Worm (Caenorhabditis elegans): ENCODE measurements around the gene C17B7.4.

The C17B7.4 gene

DNA sequence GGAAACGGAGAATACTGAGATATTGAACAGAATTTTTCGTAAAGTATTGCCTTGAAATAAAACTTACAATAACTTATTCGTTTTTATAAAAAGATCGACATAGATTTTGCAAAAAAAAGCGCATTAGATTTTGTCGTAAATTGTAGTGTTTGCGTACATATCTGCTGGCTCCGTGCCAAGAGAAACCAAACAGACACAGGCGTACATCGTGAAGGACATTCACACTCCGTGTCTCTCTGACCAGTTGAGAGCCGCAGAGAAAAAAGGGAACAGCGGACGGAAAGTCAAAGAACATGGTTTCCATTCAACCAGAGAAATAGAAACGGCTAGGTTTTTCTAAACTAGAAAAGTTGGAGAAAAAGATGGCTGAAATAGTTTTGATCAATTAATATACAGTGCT is 23.8 kb upstream of the C17B7.4 start, which contains the start of gene arrd-19:
Gene arrd-19 (minus strand): TSS at position 209 of the 400 bp plus-strand sequence.
- peak; percentile 46 for TF ChIP-seq dsc-1 (tag; optimal IDR thresholded peaks at IDR 0.05)
- peak; percentile 84 for TF ChIP-seq nhr-20 (tag; optimal IDR thresholded peaks at IDR 0.05)
- TF ChIP-seq sup-37 (GFP tag; optimal IDR thresholded peaks at IDR 0.05), result no peak
- TF ChIP-seq nhr-47 (tag; optimal IDR thresholded peaks at IDR 0.05), result peak; percentile 69
- peak; percentile 34 for TF ChIP-seq nhr-90 (tag; optimal IDR thresholded peaks at IDR 0.05; ENCODE audit: poor library complexity)
- peak; percentile 54 for TF ChIP-seq snpc-4 (tag; optimal IDR thresholded peaks at IDR 0.05)
- no peak for TF ChIP-seq C04F5.9 (tag; optimal IDR thresholded peaks at IDR 0.05)
- no peak for TF ChIP-seq zip-4 (GFP tag; optimal IDR thresholded peaks at IDR 0.05)
- TF ChIP-seq ztf-11 (tag; optimal IDR thresholded peaks at IDR 0.05), result no peak
- peak; percentile 38; the same call in 1 of the 2 replicates for TF ChIP-seq isw-1 (GFP tag; IDR thresholded peaks at IDR 0.05)
- TF ChIP-seq irx-1 (tag; optimal IDR thresholded peaks at IDR 0.05), result peak; percentile 58
- TF ChIP-seq ceh-88 (GFP tag; IDR thresholded peaks at IDR 0.05), result no peak
- peak; percentile 97 for TF ChIP-seq nhr-85 (tag)
- no peak for TF ChIP-seq nhr-11 (tag; optimal IDR thresholded peaks at IDR 0.05)
- no peak for TF ChIP-seq hlh-17 (GFP tag; optimal IDR thresholded peaks at IDR 0.05; ENCODE audit: borderline replicate concordance)
- peak; percentile 98 for TF ChIP-seq lin-14 (GFP tag; optimal IDR thresholded peaks at IDR 0.05)
- no peak for TF ChIP-seq pqm-1 (tag; optimal IDR thresholded peaks at IDR 0.05)
- TF ChIP-seq nhr-12 (tag; optimal IDR thresholded peaks at IDR 0.05), result no peak
- no peak for TF ChIP-seq hpl-2 (GFP tag; optimal IDR thresholded peaks at IDR 0.05)
- peak in 1 of 2 experiments; percentile 71 for TF ChIP-seq mdl-1 (tag; optimal IDR thresholded peaks at IDR 0.05)
- no peak for TF ChIP-seq ama-1 (optimal IDR thresholded peaks at IDR 0.05)
- TF ChIP-seq pax-3 (tag; optimal IDR thresholded peaks at IDR 0.05), result no peak
- peak; percentile 75 to 81 for TF ChIP-seq lsy-2 (tag; optimal IDR thresholded peaks at IDR 0.05)
- no peak for TF ChIP-seq unc-30 (tag; optimal IDR thresholded peaks at IDR 0.05)
- no peak for TF ChIP-seq fkh-10 (GFP tag; optimal IDR thresholded peaks at IDR 0.05)
- TF ChIP-seq ceh-82 (tag; optimal IDR thresholded peaks at IDR 0.05), result peak in 2 of 3 experiments; percentile 36 to 76
- no peak for TF ChIP-seq hlh-4 (tag; optimal IDR thresholded peaks at IDR 0.05)
- TF ChIP-seq ets-5 (GFP tag; IDR thresholded peaks at IDR 0.05), result no peak
- peak; percentile 88 for TF ChIP-seq nhr-71 (tag; optimal IDR thresholded peaks at IDR 0.05)
- no peak for TF ChIP-seq ceh-8 (GFP tag; optimal IDR thresholded peaks at IDR 0.05)
- peak; percentile 73 for TF ChIP-seq tbx-2 (tag; optimal IDR thresholded peaks at IDR 0.05)
- peak; percentile 74 for TF ChIP-seq blmp-1 (tag; optimal IDR thresholded peaks at IDR 0.05)
- TF ChIP-seq elt-2 (tag; optimal IDR thresholded peaks at IDR 0.05), result peak; percentile 16
- TF ChIP-seq vab-15 (tag; optimal IDR thresholded peaks at IDR 0.05), result no peak
- no peak for TF ChIP-seq Y116A8C.19 (tag; optimal IDR thresholded peaks at IDR 0.05; ENCODE audit: borderline replicate concordance)
- TF ChIP-seq nhr-77 (tag; optimal IDR thresholded peaks at IDR 0.05), result peak; percentile 72
- peak; percentile 86 for TF ChIP-seq F16B12.6 (tag; optimal IDR thresholded peaks at IDR 0.05)
- TF ChIP-seq lin-39 (tag; optimal IDR thresholded peaks at IDR 0.05), result no peak
- peak; percentile 38 for TF ChIP-seq lin-13 (GFP tag; optimal IDR thresholded peaks at IDR 0.05)
- peak; percentile 39 for TF ChIP-seq unc-86 (tag; optimal IDR thresholded peaks at IDR 0.05)
- TF ChIP-seq rnt-1 (tag; optimal IDR thresholded peaks at IDR 0.05), result peak; percentile 78
- no peak for TF ChIP-seq lir-3 (tag; optimal IDR thresholded peaks at IDR 0.05; ENCODE audit: poor library complexity)
- TF ChIP-seq pag-3 (tag; optimal IDR thresholded peaks at IDR 0.05; ENCODE audit: borderline replicate concordance, insufficient read depth), result peak; percentile 67
- TF ChIP-seq fkh-8 (tag; optimal IDR thresholded peaks at IDR 0.05), result peak; percentile 66
- peak; percentile 74 to 75 for TF ChIP-seq efl-1 (optimal IDR thresholded peaks at IDR 0.05)
- TF ChIP-seq efl-1 (GFP tag; optimal IDR thresholded peaks at IDR 0.05 in 1 of 2), result peak; percentile 51 to 95
- peak; percentile 19 for TF ChIP-seq egl-13 (tag; optimal IDR thresholded peaks at IDR 0.05)
- TF ChIP-seq elt-3 (tag; optimal IDR thresholded peaks at IDR 0.05), result peak in 2 of 6 experiments; percentile 5 to 30
- TF ChIP-seq lin-35 (GFP tag; optimal IDR thresholded peaks at IDR 0.05), result peak; percentile 49 to 64
- TF ChIP-seq jun-1 (tag; optimal IDR thresholded peaks at IDR 0.05), result peak; percentile 29
- peak; percentile 77 for TF ChIP-seq nhr-19 (GFP tag; conservative IDR thresholded peaks at IDR 0.05)
- TF ChIP-seq aha-1 (tag; optimal IDR thresholded peaks at IDR 0.05), result no peak
- TF ChIP-seq C34B4.2 (tag; optimal IDR thresholded peaks at IDR 0.05), result no peak

All from whole organism, L1 larva.